Worm (Caenorhabditis elegans) whole organism, late embryonic: ENCODE results near the gene R05D3.12.

Experiments used
- C08G9.2 ChIP-seq: sonication (generic microtip); optimal IDR thresholded peaks from 2 replicates; lab custom pipeline; 2016; ENCODE audit warnings: mild to moderate bottlenecking, missing genetic modification characterization, moderate library complexity, missing compliant biosample characterization
- C38D4.7 ChIP-seq: fragments of 200-800 bp; sonication (Bioruptor generic); optimal IDR thresholded peaks from 2 replicates; lab custom pipeline; 2018; ENCODE audit warnings: mild to moderate bottlenecking, missing genetic modification characterization, moderate library complexity, missing compliant biosample characterization
- K02D7.2 ChIP-seq: sonication (generic microtip); optimal IDR thresholded peaks from 2 replicates; lab custom pipeline; 2017; ENCODE audit warnings: mild to moderate bottlenecking, missing genetic modification characterization, missing compliant biosample characterization
- K09A11.1 ChIP-seq: sonication (generic microtip); optimal IDR thresholded peaks from 2 replicates; lab custom pipeline; 2017; ENCODE audit warnings: antibody characterized with exemption, mild to moderate bottlenecking, missing genetic modification characterization, missing compliant biosample characterization; ENCODE audit not compliant: insufficient read depth
- T23F11.4 ChIP-seq: fragments of 200-800 bp; sonication (Bioruptor generic); optimal IDR thresholded peaks from 2 replicates; lab custom pipeline; 2018; ENCODE audit warnings: mild to moderate bottlenecking, missing genetic modification characterization, missing compliant biosample characterization
- Y22D7AL.16 ChIP-seq: sonication (generic microtip); optimal IDR thresholded peaks from 2 replicates; lab custom pipeline; 2016; ENCODE audit warnings: missing genetic modification characterization, missing compliant biosample characterization
- ahr-1 ChIP-seq: sonication (generic microtip); optimal IDR thresholded peaks from 2 replicates; lab custom pipeline; 2016; ENCODE audit warnings: missing genetic modification characterization, missing compliant biosample characterization
- ama-1 ChIP-seq: fragments of 150-350 bp; optimal IDR thresholded peaks from 2 replicates; lab custom pipeline; 2014
- ceh-14 ChIP-seq: sonication (generic microtip); optimal IDR thresholded peaks from 2 replicates; lab custom pipeline; 2016; ENCODE audit warnings: missing genotype, missing genetic modification characterization, missing compliant biosample characterization
- ceh-18 ChIP-seq: sonication (generic microtip); optimal IDR thresholded peaks from 2 replicates; lab custom pipeline; 2016; ENCODE audit warnings: missing genetic modification characterization, missing compliant biosample characterization
- ceh-2 ChIP-seq: sonication (generic microtip); optimal IDR thresholded peaks from 2 replicates; lab custom pipeline; 2016; ENCODE audit warnings: missing genotype, missing genetic modification characterization, missing compliant biosample characterization
- ceh-24 ChIP-seq: sonication (generic microtip); optimal IDR thresholded peaks from 2 replicates; lab custom pipeline; 2016; ENCODE audit warnings: mild to moderate bottlenecking, missing genetic modification characterization, missing compliant biosample characterization
- ceh-30 ChIP-seq: fragments of 150-350 bp; optimal IDR thresholded peaks from 2 replicates; lab custom pipeline; 2014; ENCODE audit warnings: missing biosample characterization, missing genetic modification characterization
- ceh-31 ChIP-seq: sonication (generic microtip); optimal IDR thresholded peaks from 2 replicates; lab custom pipeline; 2016; ENCODE audit warnings: missing genetic modification characterization, missing compliant biosample characterization
- ceh-34 ChIP-seq: sonication (generic microtip); optimal IDR thresholded peaks from 2 replicates; lab custom pipeline; 2016; ENCODE audit warnings: mild to moderate bottlenecking, missing genetic modification characterization, missing compliant biosample characterization
- ceh-45 ChIP-seq: fragments of 200-800 bp; sonication (Bioruptor generic); IDR thresholded peaks from 2 replicates; pipeline ENCODE4 v1.3.6; 2022; ENCODE audit warnings: missing genetic modification reagents, missing genetic modification characterization, missing compliant biosample characterization
- ceh-48 ChIP-seq: sonication (generic microtip); optimal IDR thresholded peaks from 2 replicates; lab custom pipeline; 2016; ENCODE audit warnings: missing genetic modification characterization, inconsistent platforms, missing compliant biosample characterization
- che-1 ChIP-seq: sonication (generic microtip); optimal IDR thresholded peaks from 2 replicates; lab custom pipeline; 2016; ENCODE audit warnings: mild to moderate bottlenecking, missing genetic modification characterization, missing compliant biosample characterization
- dmd-4 ChIP-seq: sonication (generic microtip); optimal IDR thresholded peaks from 2 replicates; lab custom pipeline; 2016; ENCODE audit warnings: borderline replicate concordance, missing genetic modification characterization, missing compliant biosample characterization
- elt-4 ChIP-seq: sonication (generic microtip); optimal IDR thresholded peaks from 2 replicates; lab custom pipeline; 2016; ENCODE audit warnings: missing genetic modification characterization, missing compliant biosample characterization
- ets-4 ChIP-seq: sonication (generic microtip); optimal IDR thresholded peaks from 2 replicates; lab custom pipeline; 2016; ENCODE audit warnings: missing genetic modification characterization, missing compliant biosample characterization
- fax-1 ChIP-seq: sonication (generic microtip); optimal IDR thresholded peaks from 2 replicates; lab custom pipeline; 2016; ENCODE audit warnings: missing genotype, missing genetic modification characterization, missing compliant biosample characterization
- fkh-10 ChIP-seq: fragments of 150-350 bp; optimal IDR thresholded peaks from 2 replicates; lab custom pipeline; 2014; ENCODE audit warnings: missing biosample characterization, missing genetic modification reagents, missing genetic modification characterization
- gmeb-2 ChIP-seq: sonication (generic microtip); optimal IDR thresholded peaks from 2 replicates; lab custom pipeline; 2016; ENCODE audit warnings: missing genetic modification characterization, inconsistent platforms, missing compliant biosample characterization
- hlh-13 ChIP-seq: fragments of 200-800 bp; sonication (Bioruptor generic); optimal IDR thresholded peaks from 2 replicates; lab custom pipeline; 2018; ENCODE audit warnings: mild to moderate bottlenecking, missing genetic modification characterization, missing compliant biosample characterization
- hlh-30 ChIP-seq: sonication (generic microtip); optimal IDR thresholded peaks from 2 replicates; lab custom pipeline; 2017; ENCODE audit warnings: antibody characterized with exemption, missing genetic modification characterization, missing compliant biosample characterization; ENCODE audit not compliant: insufficient read depth
- hlh-6 ChIP-seq: sonication (generic microtip); optimal IDR thresholded peaks from 2 replicates; lab custom pipeline; 2016; ENCODE audit warnings: missing genotype, missing genetic modification characterization, missing compliant biosample characterization
- hlh-8 ChIP-seq: sonication (generic microtip); optimal IDR thresholded peaks from 2 replicates; lab custom pipeline; 2016; ENCODE audit warnings: missing genotype, missing genetic modification characterization, missing compliant biosample characterization
- madf-2 ChIP-seq: sonication (generic microtip); optimal IDR thresholded peaks from 2 replicates; lab custom pipeline; 2017; ENCODE audit warnings: missing genetic modification characterization, missing compliant biosample characterization
- mec-3 ChIP-seq: sonication (generic microtip); optimal IDR thresholded peaks from 2 replicates; lab custom pipeline; 2016; ENCODE audit warnings: borderline replicate concordance, missing genetic modification characterization, missing compliant biosample characterization
- nfya-1 ChIP-seq: sonication (generic microtip); optimal IDR thresholded peaks from 2 replicates; lab custom pipeline; 2017; ENCODE audit warnings: missing genetic modification characterization, mild to moderate bottlenecking, missing compliant biosample characterization, antibody characterized with exemption, moderate library complexity
- nhr-232 ChIP-seq: sonication (generic microtip); optimal IDR thresholded peaks from 2 replicates; lab custom pipeline; 2016; ENCODE audit warnings: missing genetic modification characterization, missing compliant biosample characterization
- pat-9 ChIP-seq: fragments of 200-800 bp; sonication (Bioruptor generic); optimal IDR thresholded peaks from 2 replicates; lab custom pipeline; 2018; ENCODE audit warnings: mild to moderate bottlenecking, missing genetic modification characterization, moderate library complexity, missing compliant biosample characterization
- pax-1 ChIP-seq: fragments of 150-350 bp; optimal IDR thresholded peaks from 2 replicates; lab custom pipeline; 2014; ENCODE audit warnings: missing biosample characterization, missing genetic modification characterization
- pha-4 ChIP-seq: fragments of 150-350 bp; optimal IDR thresholded peaks from 2 replicates; lab custom pipeline; 2018; ENCODE audit warnings: missing biosample characterization, missing genetic modification reagents, missing genetic modification characterization
- pros-1 ChIP-seq: fragments of 150-350 bp; optimal IDR thresholded peaks from 2 replicates; lab custom pipeline; 2014; ENCODE audit warnings: missing biosample characterization, missing genetic modification reagents, missing genetic modification characterization
- ref-2 ChIP-seq: sonication (generic microtip); optimal IDR thresholded peaks from 2 replicates; lab custom pipeline; 2016; ENCODE audit warnings: missing genetic modification characterization, missing compliant biosample characterization
- sdc-2 ChIP-seq: sonication (generic microtip); optimal IDR thresholded peaks from 2 replicates; lab custom pipeline; 2016; ENCODE audit warnings: missing genotype, missing genetic modification characterization, missing compliant biosample characterization
- sox-2 ChIP-seq: fragments of 200-800 bp; sonication (Bioruptor generic); IDR thresholded peaks from 2 replicates; pipeline ENCODE4 v1.3.6; 2022; ENCODE audit warnings: missing genetic modification reagents, missing genetic modification characterization, missing compliant biosample characterization
- sox-4 ChIP-seq: sonication (generic microtip); optimal IDR thresholded peaks from 2 replicates; lab custom pipeline; 2017; ENCODE audit warnings: mild to moderate bottlenecking, missing genetic modification characterization, inconsistent platforms, missing compliant biosample characterization
- syd-9 ChIP-seq: sonication (generic microtip); optimal IDR thresholded peaks from 2 replicates; lab custom pipeline; 2016; ENCODE audit warnings: mild to moderate bottlenecking, missing genetic modification characterization, moderate library complexity, missing compliant biosample characterization
- tbx-2 ChIP-seq: sonication (generic microtip); optimal IDR thresholded peaks from 2 replicates; lab custom pipeline; 2016; ENCODE audit warnings: missing genetic modification characterization, missing compliant biosample characterization
- unc-3 ChIP-seq, 2 experiments: fragments of 200-800 bp in 1 of 2; sonication (Bioruptor generic) in 1 of 2; sonication (generic microtip) in 1 of 2; conservative IDR thresholded peaks in 1 of 2; optimal IDR thresholded peaks in 1 of 2; 2 replicates each; pipeline versions ENCODE4 v1.3.6 to Lab custom; 2016 to 2022; ENCODE audit warnings: missing compliant biosample characterization in 2 of 2, missing genetic modification characterization in 2 of 2, missing genetic modification reagents in 1 of 2
- unc-42 ChIP-seq: sonication (generic microtip); optimal IDR thresholded peaks from 2 replicates; lab custom pipeline; 2016; ENCODE audit warnings: missing genotype, missing genetic modification characterization, missing compliant biosample characterization
- unc-55 ChIP-seq: sonication (generic microtip); optimal IDR thresholded peaks from 2 replicates; lab custom pipeline; 2017; ENCODE audit warnings: missing biosample characterization, missing genetic modification reagents, missing genetic modification characterization
- zip-5 ChIP-seq: sonication (generic microtip); optimal IDR thresholded peaks from 2 replicates; lab custom pipeline; 2016; ENCODE audit warnings: missing genetic modification characterization, missing compliant biosample characterization

Gene R05D3.12

ce11 chrIII:8417192-8417967, 36.6 kb downstream of the R05D3.12 start (continued):
- no peak for TF ChIP-seq pha-4
- no peak for TF ChIP-seq ahr-1 (tag; lab: Kevin White, UChicago)
- peak; percentile 98 for TF ChIP-seq unc-55 (GFP tag; lab: Kevin White, UChicago)
- TF ChIP-seq sox-2 (GFP tag; lab: Robert Waterston, UW): peak; percentile 61
- no peak for TF ChIP-seq hlh-6 (tag; lab: Kevin White, UChicago)
- peak; percentile 41 for TF ChIP-seq ceh-2 (tag; lab: Kevin White, UChicago)
- TF ChIP-seq che-1 (tag; lab: Kevin White, UChicago): no peak
- no peak for TF ChIP-seq mec-3 (tag; lab: Kevin White, UChicago)
- no peak for TF ChIP-seq ceh-14 (tag; lab: Kevin White, UChicago)
- TF ChIP-seq dmd-4: peak; percentile 1
- peak; percentile 44 for TF ChIP-seq pros-1 (tag; lab: Kevin White, UChicago)
- TF ChIP-seq nhr-232 (tag; lab: Kevin White, UChicago): no peak
- TF ChIP-seq sdc-2 (tag; lab: Kevin White, UChicago): peak; percentile 25
- no peak for TF ChIP-seq pax-1
- peak; percentile 2 for TF ChIP-seq pat-9 (tag; lab: Kevin White, UChicago)
- TF ChIP-seq syd-9 (tag; lab: Kevin White, UChicago): peak; percentile 76
- peak; percentile 78 for TF ChIP-seq ceh-34 (tag; lab: Kevin White, UChicago)
- TF ChIP-seq zip-5 (tag; lab: Kevin White, UChicago): no peak
- peak; percentile 9 for TF ChIP-seq T23F11.4 (GFP tag; lab: Kevin White, UChicago)
- no peak for TF ChIP-seq madf-2 (tag; lab: Kevin White, UChicago)
- TF ChIP-seq ceh-30 (tag; lab: Kevin White, UChicago): no peak
- TF ChIP-seq unc-3 (GFP tag; conservative IDR thresholded peaks at IDR 0.05; lab: Robert Waterston, UW): no peak
- peak; percentile 1 for TF ChIP-seq unc-3 (tag; optimal IDR thresholded peaks at IDR 0.05; lab: Kevin White, UChicago)
- TF ChIP-seq fax-1 (tag; lab: Kevin White, UChicago): no peak
- TF ChIP-seq hlh-8 (tag; lab: Kevin White, UChicago): peak; percentile 15
- TF ChIP-seq K09A11.1 (tag; lab: Kevin White, UChicago): no peak
- peak; percentile 95 for TF ChIP-seq ceh-31 (tag; lab: Kevin White, UChicago)
- no peak for TF ChIP-seq ama-1
- TF ChIP-seq ceh-45 (GFP tag; lab: Robert Waterston, UW): no peak
- TF ChIP-seq ceh-48 (tag; lab: Kevin White, UChicago): peak; percentile 66
- peak; percentile 78 for TF ChIP-seq unc-42 (tag; lab: Kevin White, UChicago)
- TF ChIP-seq gmeb-2 (tag; lab: Kevin White, UChicago): peak; percentile 35
- no peak for TF ChIP-seq hlh-13 (GFP tag; lab: Kevin White, UChicago)
- peak; percentile 98 for TF ChIP-seq ceh-18 (tag; lab: Kevin White, UChicago)
- no peak for TF ChIP-seq K02D7.2 (tag; lab: Kevin White, UChicago)
- no peak for TF ChIP-seq sox-4 (tag; lab: Kevin White, UChicago)
- peak; percentile 77 for TF ChIP-seq tbx-2
- peak; percentile 50 for TF ChIP-seq ets-4 (tag; lab: Kevin White, UChicago)
- TF ChIP-seq ref-2 (tag; lab: Kevin White, UChicago): peak; percentile 65
- TF ChIP-seq C08G9.2 (tag; lab: Kevin White, UChicago): no peak
- TF ChIP-seq elt-4 (tag; lab: Kevin White, UChicago): no peak
- TF ChIP-seq hlh-30 (tag; lab: Kevin White, UChicago): peak; percentile 70
- peak; percentile 6 for TF ChIP-seq Y22D7AL.16
- no peak for TF ChIP-seq ceh-24
- no peak for TF ChIP-seq C38D4.7 (GFP tag; lab: Kevin White, UChicago)
- peak; percentile 100 for TF ChIP-seq nfya-1 (tag; lab: Kevin White, UChicago)
- no peak for TF ChIP-seq fkh-10 (GFP tag; lab: Kevin White, UChicago)
